Worm (Caenorhabditis elegans) whole organism, young adult: ENCODE results near the gene atat-2.

ENCODE experiments used
- B0019.2 ChIP-seq: fragments of 200-800 bp; sonication (Bioruptor generic); conservative IDR thresholded peaks from 2 replicates; pipeline ENCODE4 v1.3.6; 2022; ENCODE audit warnings: missing genetic modification reagents, missing genetic modification characterization, missing compliant biosample characterization
- F10E7.11 ChIP-seq: sonication (generic microtip); optimal IDR thresholded peaks from 2 replicates; lab custom pipeline; 2017; ENCODE audit warnings: mild to moderate bottlenecking, missing genetic modification characterization, moderate library complexity, missing compliant biosample characterization
- Y79H2A.3 ChIP-seq: fragments of 200-800 bp; sonication (Bioruptor generic); conservative IDR thresholded peaks from 2 replicates; pipeline ENCODE4 v1.3.6; 2022; ENCODE audit warnings: missing genetic modification reagents, missing genetic modification characterization, missing compliant biosample characterization
- ccch-3 ChIP-seq: fragments of 200-800 bp; sonication (Bioruptor generic); optimal IDR thresholded peaks from 2 replicates; lab custom pipeline; 2018; ENCODE audit warnings: mild to moderate bottlenecking, missing genetic modification characterization, missing compliant biosample characterization
- cebp-2 ChIP-seq: fragments of 200-800 bp; sonication (Bioruptor generic); IDR thresholded peaks from 2 replicates; pipeline ENCODE4 v1.3.6; 2022; ENCODE audit warnings: missing genetic modification characterization, missing compliant biosample characterization
- ceh-58 ChIP-seq: fragments of 200-800 bp; sonication (Bioruptor generic); IDR thresholded peaks from 2 replicates; pipeline ENCODE4 v1.3.6; 2022; ENCODE audit warnings: missing genetic modification characterization, missing compliant biosample characterization
- egrh-3 ChIP-seq: fragments of 200-800 bp; sonication (Bioruptor generic); IDR thresholded peaks from 2 replicates; pipeline ENCODE4 v1.3.6; 2022; ENCODE audit warnings: missing genetic modification reagents, missing genetic modification characterization, missing compliant biosample characterization
- lin-35 ChIP-seq, 3 experiments: fragments of 150-350 bp in 2 of 3; sonication (generic microtip) in 1 of 3; optimal IDR thresholded peaks; 2 replicates each; lab custom pipeline; 2014 to 2018; ENCODE audit warnings: missing biosample characterization in 3 of 3, missing genetic modification characterization in 3 of 3, missing genetic modification reagents in 3 of 3
- mel-28 ChIP-seq: sonication (generic microtip); optimal IDR thresholded peaks from 2 replicates; lab custom pipeline; 2016; ENCODE audit warnings: borderline replicate concordance, mild to moderate bottlenecking, missing genetic modification characterization, missing compliant biosample characterization
- nfya-1 ChIP-seq: sonication (generic microtip); optimal IDR thresholded peaks from 2 replicates; lab custom pipeline; 2017; ENCODE audit warnings: antibody characterized with exemption, missing compliant biosample characterization, missing genetic modification characterization, borderline replicate concordance; ENCODE audit not compliant: insufficient read depth
- snpc-4 ChIP-seq, 5 experiments: fragments of 150-350 bp in 1 of 5; sonication (generic microtip) in 4 of 5; optimal IDR thresholded peaks; 2 replicates each; lab custom pipeline; 2014 to 2018; ENCODE audit warnings: missing genetic modification characterization in 5 of 5, missing biosample characterization in 3 of 5, antibody characterized with exemption in 2 of 5, mild to moderate bottlenecking in 2 of 5, missing compliant biosample characterization in 2 of 5, missing genotype in 2 of 5, moderate library complexity in 2 of 5, missing genetic modification reagents in 1 of 5
- unc-130 ChIP-seq: sonication (generic microtip); optimal IDR thresholded peaks from 2 replicates; lab custom pipeline; 2016; ENCODE audit warnings: missing genetic modification reagents, missing genetic modification characterization, missing compliant biosample characterization
- unc-62 ChIP-seq: fragments of 150-350 bp; optimal IDR thresholded peaks from 2 replicates; lab custom pipeline; 2014; ENCODE audit warnings: missing biosample characterization, missing genetic modification reagents, missing genetic modification characterization

DNA sequence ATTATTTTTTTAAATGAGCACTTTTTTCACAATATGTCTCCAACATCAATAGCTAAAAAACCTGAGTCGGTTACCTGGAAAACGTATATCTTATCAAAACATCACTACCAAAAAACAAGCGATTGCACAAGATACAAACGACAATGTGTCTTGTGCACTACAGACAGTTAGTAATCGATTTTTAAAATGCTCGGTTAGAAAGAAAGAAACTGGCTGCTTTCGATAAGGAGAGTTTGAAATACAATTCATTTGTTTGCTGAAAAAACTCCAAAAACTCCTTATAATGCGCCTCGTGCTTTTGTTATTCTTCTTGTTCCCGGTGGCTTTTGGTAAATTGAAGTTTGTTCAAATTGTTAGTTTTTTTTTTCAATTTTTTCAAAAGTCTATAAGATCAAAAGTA, 19.7 kb upstream of the atat-2 start, which contains the start of gene acp-5:
- TF ChIP-seq unc-62 (no peak), F10E7.11 (no peak), cebp-2 (no peak), Y79H2A.3 (GFP tag; lab: Robert Waterston, UW) (no peak), nfya-1 (tag; lab: Kevin White, UChicago) (no peak), mel-28 (no peak), egrh-3 (no peak), ceh-58 (no peak), unc-130 (GFP tag; lab: Kevin White, UChicago) (no peak), ccch-3 (no peak), B0019.2 (GFP tag; lab: Robert Waterston, UW) (no peak), lin-35 (GFP tag; optimal IDR thresholded peaks at IDR 0.05; lab: Kevin White, UChicago) (no peak), snpc-4 (GFP tag; optimal IDR thresholded peaks at IDR 0.05; lab: Kevin White, UChicago) (no peak), snpc-4 (tag; optimal IDR thresholded peaks at IDR 0.05; lab: Kevin White, UChicago) (no peak)
